Worm (Caenorhabditis elegans): ENCODE measurements around the gene dmsr-6.

- TF ChIP-seq elt-1 (tag; optimal IDR thresholded peaks at IDR 0.05; ENCODE audit: borderline replicate concordance, insufficient read depth): no peak
- TF ChIP-seq bed-3 (GFP tag; optimal IDR thresholded peaks at IDR 0.05): no peak
- no peak for TF ChIP-seq pha-4 (tag; optimal IDR thresholded peaks at IDR 0.05)
- TF ChIP-seq mls-2 (tag; optimal IDR thresholded peaks at IDR 0.05): no peak
- TF ChIP-seq tbx-8 (GFP tag; optimal IDR thresholded peaks at IDR 0.05): no peak
- TF ChIP-seq mep-1 (tag; optimal IDR thresholded peaks at IDR 0.05): no peak
- TF ChIP-seq mab-5 (tag; optimal IDR thresholded peaks at IDR 0.05): no peak
- TF ChIP-seq sem-2 (GFP tag; optimal IDR thresholded peaks at IDR 0.05): no peak
- no peak for TF ChIP-seq unc-62 (GFP tag; optimal IDR thresholded peaks at IDR 0.05)
- TF ChIP-seq hlh-1 (tag; optimal IDR thresholded peaks at IDR 0.05): no peak
- TF ChIP-seq ham-2 (GFP tag; optimal IDR thresholded peaks at IDR 0.05): no peak
- no peak for TF ChIP-seq ceh-83 (GFP tag; optimal IDR thresholded peaks at IDR 0.05)
- no peak for TF ChIP-seq zip-8 (tag; optimal IDR thresholded peaks at IDR 0.05)
These were observed at the start of gene dmsr-6 for ce11 chrII:14455332-14455731.
